Worm (Caenorhabditis elegans) whole organism, L3 larva: ENCODE results near the gene mboa-4.

Source experiments
- R02D3.7 ChIP-seq: fragments of 150-350 bp; optimal IDR thresholded peaks from 2 replicates; lab custom pipeline; 2014; ENCODE audit warnings: missing biosample characterization, missing genetic modification characterization
- ZK546.5 ChIP-seq: sonication (generic microtip); optimal IDR thresholded peaks from 2 replicates; lab custom pipeline; 2017; ENCODE audit warnings: missing biosample characterization, missing genetic modification characterization
- aly-2 ChIP-seq: fragments of 150-350 bp; optimal IDR thresholded peaks from 2 replicates; lab custom pipeline; 2014; ENCODE audit warnings: missing biosample characterization, missing genetic modification characterization
- ama-1 ChIP-seq: fragments of 150-350 bp; optimal IDR thresholded peaks from 2 replicates; lab custom pipeline; 2018
- ceh-16 ChIP-seq: sonication (generic microtip); optimal IDR thresholded peaks from 2 replicates; lab custom pipeline; 2017; ENCODE audit warnings: missing biosample characterization, missing genetic modification characterization
- ceh-28 ChIP-seq: fragments of 150-350 bp; optimal IDR thresholded peaks from 2 replicates; lab custom pipeline; 2014; ENCODE audit warnings: missing biosample characterization, missing genetic modification reagents, missing genetic modification characterization
- ceh-82 ChIP-seq: fragments of 150-350 bp; optimal IDR thresholded peaks from 2 replicates; lab custom pipeline; 2014; ENCODE audit warnings: missing biosample characterization, missing genetic modification characterization
- ceh-9 ChIP-seq: sonication (generic microtip); optimal IDR thresholded peaks from 2 replicates; lab custom pipeline; 2018; ENCODE audit warnings: missing biosample characterization, missing genetic modification characterization
- daf-12 ChIP-seq: fragments of 150-350 bp; optimal IDR thresholded peaks from 2 replicates; lab custom pipeline; 2014; ENCODE audit warnings: missing biosample characterization, missing genetic modification reagents, missing genetic modification characterization
- egl-27 ChIP-seq: sonication (generic microtip); optimal IDR thresholded peaks from 4 replicates; lab custom pipeline; 2017; ENCODE audit warnings: missing biosample characterization, missing genetic modification reagents, missing genetic modification characterization
- egl-5 ChIP-seq: fragments of 150-350 bp; optimal IDR thresholded peaks from 2 replicates; lab custom pipeline; 2017; ENCODE audit warnings: missing biosample characterization, missing genetic modification reagents, missing genetic modification characterization, inconsistent platforms
- elt-1 ChIP-seq: fragments of 150-350 bp; optimal IDR thresholded peaks from 2 replicates; lab custom pipeline; 2014; ENCODE audit warnings: missing biosample characterization, missing genetic modification characterization
- elt-2 ChIP-seq: sonication (generic microtip); optimal IDR thresholded peaks from 2 replicates; lab custom pipeline; 2016; ENCODE audit warnings: missing genetic modification reagents, mild to moderate bottlenecking, missing genetic modification characterization, missing compliant biosample characterization
- elt-3 ChIP-seq, 3 experiments: fragments of 150-350 bp in 1 of 3; sonication (generic microtip) in 2 of 3; optimal IDR thresholded peaks; 2 replicates in 2 of 3; 4 replicates in 1 of 3; lab custom pipeline; 2014 to 2017; ENCODE audit warnings: missing biosample characterization in 3 of 3, missing genetic modification characterization in 3 of 3
- eor-1 ChIP-seq, 2 experiments: fragments of 150-350 bp; optimal IDR thresholded peaks; 2 replicates each; lab custom pipeline; 2014 to 2018; ENCODE audit warnings: missing biosample characterization in 2 of 2, missing genetic modification characterization in 2 of 2
- fkh-10 ChIP-seq: sonication (generic microtip); optimal IDR thresholded peaks from 2 replicates; lab custom pipeline; 2017; ENCODE audit warnings: missing biosample characterization, missing genetic modification reagents, missing genetic modification characterization
- fkh-2 ChIP-seq: fragments of 150-350 bp; optimal IDR thresholded peaks from 2 replicates; lab custom pipeline; 2014; ENCODE audit warnings: missing biosample characterization, missing genetic modification reagents, missing genetic modification characterization
- fos-1 ChIP-seq: fragments of 150-350 bp; optimal IDR thresholded peaks from 2 replicates; lab custom pipeline; 2014; ENCODE audit warnings: missing biosample characterization, missing genetic modification characterization
- hmg-11 ChIP-seq: sonication (generic microtip); optimal IDR thresholded peaks from 2 replicates; lab custom pipeline; 2016; ENCODE audit warnings: missing genetic modification characterization, missing compliant biosample characterization
- jun-1 ChIP-seq: fragments of 150-350 bp; optimal IDR thresholded peaks from 2 replicates; lab custom pipeline; 2014; ENCODE audit warnings: missing biosample characterization, missing genetic modification reagents, missing genetic modification characterization
- lin-15B ChIP-seq: fragments of 150-350 bp; optimal IDR thresholded peaks from 2 replicates; lab custom pipeline; 2014; ENCODE audit warnings: missing biosample characterization, missing genetic modification characterization
- lin-39 ChIP-seq: fragments of 150-350 bp; optimal IDR thresholded peaks from 2 replicates; lab custom pipeline; 2018; ENCODE audit warnings: missing biosample characterization, missing genetic modification reagents, missing genetic modification characterization
- lsy-12 ChIP-seq: sonication (generic microtip); optimal IDR thresholded peaks from 2 replicates; lab custom pipeline; 2016; ENCODE audit warnings: mild to moderate bottlenecking, missing genetic modification characterization, missing compliant biosample characterization
- mml-1 ChIP-seq: fragments of 150-350 bp; sonication (generic microtip); optimal IDR thresholded peaks from 3 replicates; lab custom pipeline; 2014; ENCODE audit warnings: missing biosample characterization, missing genetic modification characterization
- nfya-1 ChIP-seq: sonication (generic microtip); optimal IDR thresholded peaks from 2 replicates; lab custom pipeline; 2017; ENCODE audit warnings: missing genetic modification characterization, mild to moderate bottlenecking, missing compliant biosample characterization, antibody characterized with exemption, moderate library complexity; ENCODE audit not compliant: insufficient read depth
- nhr-11 ChIP-seq: fragments of 150-350 bp; optimal IDR thresholded peaks from 2 replicates; lab custom pipeline; 2014; ENCODE audit warnings: missing biosample characterization, missing genetic modification characterization
- nhr-12 ChIP-seq: fragments of 150-350 bp; optimal IDR thresholded peaks from 2 replicates; lab custom pipeline; 2014; ENCODE audit warnings: missing biosample characterization, missing genetic modification characterization
- nhr-23 ChIP-seq: fragments of 150-350 bp; optimal IDR thresholded peaks from 2 replicates; lab custom pipeline; 2014; ENCODE audit warnings: missing biosample characterization, missing genetic modification reagents, missing genetic modification characterization
- nhr-237 ChIP-seq: fragments of 150-350 bp; optimal IDR thresholded peaks from 2 replicates; lab custom pipeline; 2014; ENCODE audit warnings: missing biosample characterization, missing genetic modification characterization
- nhr-25 ChIP-seq: sonication (generic microtip); optimal IDR thresholded peaks from 2 replicates; lab custom pipeline; 2017; ENCODE audit warnings: missing biosample characterization, missing genetic modification characterization
- nhr-28 ChIP-seq: fragments of 150-350 bp; optimal IDR thresholded peaks from 2 replicates; lab custom pipeline; 2014; ENCODE audit warnings: missing biosample characterization, missing genetic modification characterization
- nhr-43 ChIP-seq: sonication (generic microtip); optimal IDR thresholded peaks from 2 replicates; lab custom pipeline; 2016; ENCODE audit warnings: mild to moderate bottlenecking, missing genetic modification characterization, missing compliant biosample characterization; ENCODE audit not compliant: poor library complexity, severe bottlenecking
- nhr-76 ChIP-seq: fragments of 150-350 bp; sonication (generic microtip); optimal IDR thresholded peaks from 5 replicates; lab custom pipeline; 2014; ENCODE audit warnings: missing biosample characterization, missing genetic modification characterization
- nhr-77 ChIP-seq: fragments of 150-350 bp; optimal IDR thresholded peaks from 2 replicates; lab custom pipeline; 2014; ENCODE audit warnings: missing biosample characterization, missing genetic modification characterization
- pha-4 ChIP-seq: fragments of 150-350 bp; optimal IDR thresholded peaks from 2 replicates; lab custom pipeline; 2014; ENCODE audit warnings: missing biosample characterization, missing genetic modification reagents, missing genetic modification characterization
- pqm-1 ChIP-seq: fragments of 150-350 bp; optimal IDR thresholded peaks from 2 replicates; lab custom pipeline; 2017; ENCODE audit warnings: missing biosample characterization, missing genetic modification characterization, inconsistent platforms
- sea-2 ChIP-seq: fragments of 150-350 bp; sonication (generic microtip); optimal IDR thresholded peaks from 4 replicates; lab custom pipeline; 2014; ENCODE audit warnings: missing biosample characterization, missing genetic modification reagents, missing genetic modification characterization
- skn-1 ChIP-seq: fragments of 150-350 bp; optimal IDR thresholded peaks from 2 replicates; lab custom pipeline; 2014; ENCODE audit warnings: missing biosample characterization, missing genetic modification characterization
- snpc-4 ChIP-seq: fragments of 150-350 bp; optimal IDR thresholded peaks from 2 replicates; lab custom pipeline; 2014; ENCODE audit warnings: missing biosample characterization, missing genetic modification characterization
- unc-39 ChIP-seq: sonication (generic microtip); optimal IDR thresholded peaks from 4 replicates; lab custom pipeline; 2017; ENCODE audit warnings: missing biosample characterization, missing genetic modification characterization
- unc-62 ChIP-seq: fragments of 150-350 bp; sonication (generic microtip); optimal IDR thresholded peaks from 4 replicates; lab custom pipeline; 2014; ENCODE audit warnings: missing biosample characterization, missing genetic modification reagents, missing genetic modification characterization
- zag-1 ChIP-seq: fragments of 150-350 bp; optimal IDR thresholded peaks from 2 replicates; lab custom pipeline; 2014; ENCODE audit warnings: missing biosample characterization, missing genetic modification characterization
- ztf-4 ChIP-seq: fragments of 150-350 bp; optimal IDR thresholded peaks from 2 replicates; lab custom pipeline; 2014; ENCODE audit warnings: missing biosample characterization, missing genetic modification characterization

Gene mboa-4

DNA sequence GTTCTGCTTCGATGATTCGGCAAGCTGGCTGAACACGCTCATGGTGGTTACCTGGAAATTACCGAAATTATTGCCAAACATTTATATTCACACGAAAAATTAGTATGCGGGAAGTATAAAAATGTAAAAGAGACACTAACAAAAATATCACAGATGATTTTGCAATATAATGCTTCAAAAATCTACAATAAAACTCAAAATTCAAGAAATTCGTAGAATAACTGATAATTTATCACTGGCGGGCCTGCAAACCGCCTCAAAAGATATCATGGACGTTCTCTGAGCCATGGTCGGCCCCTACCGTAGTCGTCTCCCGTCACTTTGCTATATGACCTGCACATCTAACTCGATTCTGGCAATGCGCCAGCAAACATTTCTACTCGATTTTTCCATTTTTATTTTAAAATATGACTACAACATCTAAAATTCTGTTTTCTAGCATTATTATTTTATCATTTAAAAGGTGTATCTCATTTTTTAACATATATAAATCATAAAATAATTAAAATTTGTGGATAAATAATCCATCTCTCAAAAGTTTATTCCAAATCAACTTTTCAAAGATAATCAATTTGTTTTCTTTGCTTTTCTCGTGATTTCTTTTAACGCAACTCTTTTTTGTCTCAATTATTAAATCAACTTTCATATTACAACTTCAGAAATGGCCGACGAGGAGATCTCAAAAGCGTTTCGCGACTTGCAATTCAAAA, 10.2 kb downstream of the mboa-4 start, which contains the start of the genes F01G4.6 and pfd-1 (continued):
- TF ChIP-seq ceh-82 (tag; lab: Kevin White, UChicago) (peak; percentile 43), ama-1 (lab: Kevin White, UChicago) (peak; percentile 67), fos-1 (no peak), pha-4 (tag; lab: Kevin White, UChicago) (peak; percentile 97), lin-15B (tag; lab: Kevin White, UChicago) (peak; percentile 95), ceh-28 (tag; lab: Kevin White, UChicago) (peak; percentile 68), jun-1 (peak; percentile 88), nhr-23 (tag; lab: Kevin White, UChicago) (peak; percentile 97), unc-62 (GFP tag; lab: Kevin White, UChicago) (no peak)
- TF ChIP-seq, all 47 proteins: peak for 33

DNA sequence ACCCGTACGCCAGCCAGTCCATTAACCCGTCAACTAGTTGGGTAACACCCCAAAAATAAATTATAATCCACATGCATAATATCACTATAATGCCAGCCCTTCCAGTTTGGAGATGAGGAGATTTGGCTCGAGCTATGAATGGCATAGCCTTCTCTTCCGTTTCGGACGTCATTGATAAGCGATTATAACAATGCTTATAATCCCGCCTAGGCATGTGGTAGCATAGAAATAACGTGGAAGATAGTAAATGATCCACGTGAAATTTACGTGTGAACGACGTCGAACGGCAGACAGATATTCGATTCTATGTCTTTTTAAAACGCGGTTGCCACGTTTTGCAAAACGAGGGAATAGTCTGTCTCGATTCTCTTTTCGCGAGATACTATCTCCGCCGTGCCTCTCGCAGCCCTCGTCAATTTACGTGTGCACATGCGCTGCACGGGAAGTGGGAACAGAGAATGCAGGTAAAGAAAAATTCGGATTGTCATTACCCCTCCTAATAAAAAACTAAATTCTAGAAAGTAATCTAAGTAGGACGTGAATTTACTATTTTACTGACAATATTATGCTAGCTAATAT, 10.9 kb downstream of the mboa-4 start:
- TF ChIP-seq jun-1 (no peak), ceh-28 (tag; lab: Kevin White, UChicago) (no peak), ceh-82 (tag; lab: Kevin White, UChicago) (no peak), elt-1 (tag; lab: Kevin White, UChicago) (no peak), mml-1 (tag; lab: Kevin White, UChicago) (peak; percentile 79), lin-39 (tag; lab: Kevin White, UChicago) (no peak), nhr-12 (tag; lab: Kevin White, UChicago) (no peak), hmg-11 (tag; lab: Kevin White, UChicago) (no peak), nhr-23 (tag; lab: Kevin White, UChicago) (no peak), unc-39 (tag; lab: Kevin White, UChicago) (no peak), pqm-1 (tag; lab: Kevin White, UChicago) (peak; percentile 45), nhr-43 (tag; lab: Kevin White, UChicago) (peak; percentile 20), ama-1 (lab: Kevin White, UChicago) (peak; percentile 58), ceh-9 (tag; lab: Kevin White, UChicago) (no peak), nhr-77 (tag; lab: Kevin White, UChicago) (no peak), elt-2 (peak; percentile 25), egl-27 (tag; lab: Kevin White, UChicago) (no peak), ZK546.5 (no peak), pha-4 (tag; lab: Kevin White, UChicago) (peak; percentile 11), elt-3 (tag; optimal IDR thresholded peaks at IDR 0.05; lab: Kevin White, UChicago) (no peak), nfya-1 (tag; lab: Kevin White, UChicago) (peak; percentile 27)

DNA sequence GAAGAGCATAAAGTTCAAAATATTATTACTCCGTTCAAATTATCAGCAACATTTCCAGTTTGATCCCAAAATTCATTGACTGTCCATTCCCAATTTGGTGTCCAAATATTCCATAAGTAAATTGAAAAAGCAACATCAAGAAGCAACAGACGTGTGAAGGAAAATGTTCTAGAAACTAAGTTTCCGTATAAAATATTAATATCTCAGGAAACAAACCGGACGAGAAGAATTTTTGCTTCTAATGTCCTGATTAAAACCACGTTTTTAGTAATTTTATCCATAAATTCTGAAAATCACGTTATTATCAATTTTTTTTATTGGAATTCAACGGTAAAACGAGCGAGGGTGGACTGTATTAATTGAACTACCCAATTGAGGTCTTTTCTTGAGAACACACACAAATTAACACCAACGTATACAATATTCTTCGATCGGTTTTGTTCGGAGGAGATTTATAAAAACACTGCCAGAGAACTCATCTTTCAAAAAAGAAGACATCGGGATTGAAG, 12.8 kb downstream of the mboa-4 start, which contains the start of gene pigq-1:
pigq-1 (minus strand) TSS at position 286 of the 509 bp plus-strand sequence.
- no peak for TF ChIP-seq sea-2 (GFP tag; lab: Kevin White, UChicago)
- TF ChIP-seq elt-2: peak; percentile 19
- peak; percentile 10 for TF ChIP-seq ceh-16 (tag; lab: Kevin White, UChicago)
- no peak for TF ChIP-seq snpc-4 (tag; lab: Kevin White, UChicago)
- no peak for TF ChIP-seq nhr-237 (tag; lab: Kevin White, UChicago)
- peak; percentile 61 for TF ChIP-seq ama-1 (lab: Kevin White, UChicago)
- TF ChIP-seq fkh-2: no peak
- TF ChIP-seq egl-5 (tag; lab: Kevin White, UChicago): no peak
- TF ChIP-seq daf-12 (tag; lab: Kevin White, UChicago): no peak
- TF ChIP-seq nhr-76 (tag; lab: Kevin White, UChicago): no peak
- TF ChIP-seq lsy-12 (tag; lab: Kevin White, UChicago): peak; percentile 65
- TF ChIP-seq ceh-9 (tag; lab: Kevin White, UChicago): no peak
- TF ChIP-seq aly-2 (tag; lab: Kevin White, UChicago): peak; percentile 20
- TF ChIP-seq lin-15B (tag; lab: Kevin White, UChicago): no peak
- peak; percentile 25 for TF ChIP-seq pha-4 (tag; lab: Kevin White, UChicago)
- TF ChIP-seq jun-1: no peak
- no peak for TF ChIP-seq eor-1 (tag; optimal IDR thresholded peaks at IDR 0.05; lab: Kevin White, UChicago)
- peak; percentile 16 for TF ChIP-seq ceh-28 (tag; lab: Kevin White, UChicago)
- TF ChIP-seq lin-39 (tag; lab: Kevin White, UChicago): no peak
- TF ChIP-seq hmg-11 (tag; lab: Kevin White, UChicago): no peak
- no peak for TF ChIP-seq ztf-4
- TF ChIP-seq nhr-28 (tag; lab: Kevin White, UChicago): no peak
- TF ChIP-seq nfya-1 (tag; lab: Kevin White, UChicago): no peak
- TF ChIP-seq zag-1: peak; percentile 62
- no peak for TF ChIP-seq mml-1 (tag; lab: Kevin White, UChicago)
- no peak for TF ChIP-seq fkh-10 (GFP tag; lab: Kevin White, UChicago)
- no peak for TF ChIP-seq ceh-82 (tag; lab: Kevin White, UChicago)
- no peak for TF ChIP-seq fos-1
- no peak for TF ChIP-seq unc-39 (tag; lab: Kevin White, UChicago)
- TF ChIP-seq nhr-43 (tag; lab: Kevin White, UChicago): peak; percentile 67
- no peak for TF ChIP-seq elt-3 (tag; optimal IDR thresholded peaks at IDR 0.05; lab: Kevin White, UChicago)
- TF ChIP-seq nhr-25 (tag; lab: Kevin White, UChicago): no peak
- peak; percentile 49 for TF ChIP-seq R02D3.7
- TF ChIP-seq ZK546.5: peak; percentile 46
- TF ChIP-seq skn-1 (tag; lab: Kevin White, UChicago): no peak
- TF ChIP-seq pqm-1 (tag; lab: Kevin White, UChicago): no peak
- no peak for TF ChIP-seq nhr-11 (tag; lab: Kevin White, UChicago)
- TF ChIP-seq elt-1 (tag; lab: Kevin White, UChicago): peak; percentile 17
